Fruit fly (Drosophila melanogaster) Kc167 (cell line): ENCODE data around the gene CG6707.

Source experiments
- Myc ChIP-seq: fragments of >200 bp; optimal IDR thresholded peaks from 2 replicates; lab custom pipeline; 2017; ENCODE audit warnings: missing external identifiers
- Sin3A ChIP-seq: fragments of >200 bp; optimal IDR thresholded peaks from 2 replicates; lab custom pipeline; 2018; ENCODE audit warnings: missing external identifiers
- h ChIP-seq: fragments of >200 bp; optimal IDR thresholded peaks from 3 replicates; lab custom pipeline; 2018; ENCODE audit warnings: missing external identifiers
- insv ChIP-seq: fragments of >200 bp; optimal IDR thresholded peaks from 3 replicates; lab custom pipeline; 2018; ENCODE audit warnings: missing external identifiers
- psq ChIP-seq: fragments of >200 bp; optimal IDR thresholded peaks from 2 replicates; lab custom pipeline; 2017; ENCODE audit warnings: missing external identifiers
- ttk ChIP-seq: sonication (Bioruptor generic); optimal IDR thresholded peaks from 2 replicates; lab custom pipeline; 2017; ENCODE audit warnings: missing external identifiers

The CG6707 gene

dm6 chr3L:9865053-9865442 is 33.3 kb downstream of the CG6707 start:
- no peak for TF ChIP-seq h (lab: Kevin White, UChicago)
- TF ChIP-seq Sin3A: no peak
- no peak for TF ChIP-seq ttk (lab: Kevin White, UChicago)
- TF ChIP-seq psq (lab: Kevin White, UChicago): no peak
- no peak for TF ChIP-seq Myc (lab: Kevin White, UChicago)
- TF ChIP-seq insv (lab: Kevin White, UChicago): no peak

- TF ChIP-seq Myc (lab: Kevin White, UChicago) (no peak), Sin3A (no peak), h (lab: Kevin White, UChicago) (no peak), insv (lab: Kevin White, UChicago) (no peak), ttk (lab: Kevin White, UChicago) (no peak), psq (lab: Kevin White, UChicago) (no peak)
Observed at dm6 chr3L:9864275-9865052, 33.9 kb downstream of the CG6707 start, which contains the start of the genes iPLA2-VIA and Ciz1. Gene iPLA2-VIA (minus strand): TSS chr3L:9864349. Gene Ciz1 (plus strand): TSS chr3L:9864639.

dm6 chr3L:9863656-9864055 is 34.7 kb downstream of the CG6707 start:
- TF ChIP-seq psq (lab: Kevin White, UChicago): no peak
- no peak for TF ChIP-seq h (lab: Kevin White, UChicago)
- TF ChIP-seq insv (lab: Kevin White, UChicago): no peak
- TF ChIP-seq ttk (lab: Kevin White, UChicago): no peak
- no peak for TF ChIP-seq Myc (lab: Kevin White, UChicago)
- TF ChIP-seq Sin3A: no peak

- TF ChIP-seq h (lab: Kevin White, UChicago) (no peak), ttk (lab: Kevin White, UChicago) (no peak), Sin3A (no peak), insv (lab: Kevin White, UChicago) (no peak), Myc (lab: Kevin White, UChicago) (no peak), psq (lab: Kevin White, UChicago) (no peak)
Observed at dm6 chr3L:9859624-9860023, 38.8 kb downstream of the CG6707 start, which contains the start of gene CG10809. Gene CG10809 (minus strand): TSS chr3L:9859889.

- TF ChIP-seq h (lab: Kevin White, UChicago) (no peak), insv (lab: Kevin White, UChicago) (no peak), psq (lab: Kevin White, UChicago) (no peak), ttk (lab: Kevin White, UChicago) (no peak), Sin3A (no peak), Myc (lab: Kevin White, UChicago) (no peak)
Observed at dm6 chr3L:9856430-9857218, 41.8 kb downstream of the CG6707 start.

- no peak for TF ChIP-seq Myc (lab: Kevin White, UChicago)
- TF ChIP-seq Sin3A: no peak
- no peak for TF ChIP-seq psq (lab: Kevin White, UChicago)
- TF ChIP-seq insv (lab: Kevin White, UChicago): no peak
- TF ChIP-seq ttk (lab: Kevin White, UChicago): no peak
- TF ChIP-seq h (lab: Kevin White, UChicago): no peak
Observed at dm6 chr3L:9855784-9856426, 42.5 kb downstream of the CG6707 start.

dm6 chr3L:9854583-9855519 is 43.5 kb downstream of the CG6707 start, which contains the start of gene RasGAP1:
Gene RasGAP1 (minus strand): TSS chr3L:9855285.
- TF ChIP-seq h (lab: Kevin White, UChicago) (no peak), psq (lab: Kevin White, UChicago) (peak; percentile 30)

- TF ChIP-seq psq (lab: Kevin White, UChicago) (no peak), h (lab: Kevin White, UChicago) (no peak), insv (lab: Kevin White, UChicago) (no peak), Myc (lab: Kevin White, UChicago) (no peak), Sin3A (no peak), ttk (lab: Kevin White, UChicago) (no peak)
Observed at dm6 chr3L:9853895-9854470, 44.4 kb downstream of the CG6707 start.

- TF ChIP-seq insv (lab: Kevin White, UChicago) (no peak), Myc (lab: Kevin White, UChicago) (no peak), ttk (lab: Kevin White, UChicago) (no peak), Sin3A (no peak), h (lab: Kevin White, UChicago) (no peak)
Observed at dm6 chr3L:9853140-9853746, 45.1 kb downstream of the CG6707 start.
